Fruit fly (Drosophila melanogaster) whole organism, wandering third instar larva: ENCODE measurements around the gene CG11927.

Source experiments
- Abd-B ChIP-seq: fragments of >200 bp; optimal IDR thresholded peaks from 2 replicates; lab custom pipeline; 2017; ENCODE audit warnings: missing biosample characterization, missing genetic modification characterization
- CG32264 ChIP-seq: fragments of 200-800 bp; sonication (Bioruptor generic); optimal IDR thresholded peaks from 2 replicates; lab custom pipeline; 2016; ENCODE audit warnings: missing biosample characterization, missing genetic modification characterization
- CG9705 ChIP-seq: fragments of 200-800 bp; sonication (Bioruptor generic); optimal IDR thresholded peaks from 2 replicates; lab custom pipeline; 2018; ENCODE audit warnings: missing biosample characterization, mild to moderate bottlenecking, missing genetic modification characterization
- CrebA ChIP-seq: fragments of 200-800 bp; sonication (Bioruptor generic); optimal IDR thresholded peaks from 2 replicates; lab custom pipeline; 2016; ENCODE audit warnings: missing biosample characterization, mild to moderate bottlenecking, missing genetic modification characterization, borderline replicate concordance
- Dfd ChIP-seq: fragments of >200 bp; optimal IDR thresholded peaks from 2 replicates; lab custom pipeline; 2017; ENCODE audit warnings: missing biosample characterization, missing genetic modification characterization
- Dif ChIP-seq: fragments of 200-275, 200-300 bp; sonication (Bioruptor generic); optimal IDR thresholded peaks from 2 replicates; lab custom pipeline; 2018; ENCODE audit warnings: missing biosample characterization, missing genetic modification characterization; ENCODE audit not compliant: partially characterized antibody
- GATAd ChIP-seq: sonication (Bioruptor generic); optimal IDR thresholded peaks from 2 replicates; lab custom pipeline; 2016; ENCODE audit warnings: missing biosample characterization, missing genetic modification characterization
- HLH106 ChIP-seq: fragments of 200-800 bp; optimal IDR thresholded peaks from 3 replicates; lab custom pipeline; 2019; ENCODE audit warnings: missing biosample characterization, mild to moderate bottlenecking, missing genetic modification characterization, moderate library complexity
- Hnf4 ChIP-seq: fragments of 200-800 bp; sonication (Bioruptor generic); optimal IDR thresholded peaks from 2 replicates; lab custom pipeline; 2016; ENCODE audit warnings: missing biosample characterization, mild to moderate bottlenecking, missing genetic modification characterization
- Hr78 ChIP-seq: fragments of >200 bp; optimal IDR thresholded peaks from 2 replicates; lab custom pipeline; 2017; ENCODE audit warnings: missing biosample characterization, missing genetic modification characterization
- Hr83 ChIP-seq: fragments of 200-300 bp; sonication (Bioruptor generic); optimal IDR thresholded peaks from 2 replicates; lab custom pipeline; 2016; ENCODE audit warnings: missing biosample characterization, mild to moderate bottlenecking, missing genetic modification characterization, moderate library complexity; ENCODE audit not compliant: poor library complexity, severe bottlenecking
- Mio ChIP-seq: sonication (Bioruptor generic); optimal IDR thresholded peaks from 2 replicates; lab custom pipeline; 2016; ENCODE audit warnings: missing biosample characterization, missing genetic modification characterization
- Myc ChIP-seq: fragments of >200 bp; optimal IDR thresholded peaks from 2 replicates; lab custom pipeline; 2017
- N ChIP-seq: fragments of >200 bp; optimal IDR thresholded peaks from 2 replicates; lab custom pipeline; 2018; ENCODE audit warnings: missing biosample characterization, missing external identifiers, missing genetic modification characterization
- OdsH ChIP-seq: fragments of 200-800 bp; sonication (Bioruptor generic); optimal IDR thresholded peaks from 2 replicates; lab custom pipeline; 2016; ENCODE audit warnings: missing biosample characterization, mild to moderate bottlenecking, missing genetic modification characterization
- Rel ChIP-seq, 2 experiments: fragments of 200-800 bp; sonication (Bioruptor generic) in 1 of 2; optimal IDR thresholded peaks; 2 replicates in 1 of 2; 3 replicates in 1 of 2; lab custom pipeline; 2016 to 2019; ENCODE audit warnings: mild to moderate bottlenecking in 2 of 2, missing biosample characterization in 2 of 2, missing genetic modification characterization in 2 of 2, moderate library complexity in 1 of 2
- Sp1 ChIP-seq: fragments of 200-800 bp; sonication (Bioruptor generic); optimal IDR thresholded peaks from 3 replicates; lab custom pipeline; 2019; ENCODE audit warnings: missing biosample characterization, mild to moderate bottlenecking, missing genetic modification characterization, moderate library complexity
- Vsx2 ChIP-seq: fragments of 200-300, 225-300 bp; sonication (Bioruptor generic); optimal IDR thresholded peaks from 2 replicates; lab custom pipeline; 2018; ENCODE audit warnings: missing biosample characterization, missing genetic modification characterization; ENCODE audit not compliant: partially characterized antibody
- br ChIP-seq: fragments of 200-800 bp; sonication (Bioruptor generic); optimal IDR thresholded peaks from 2 replicates; lab custom pipeline; 2016; ENCODE audit warnings: missing biosample characterization, missing genetic modification characterization
- brk ChIP-seq: fragments of 200-800 bp; sonication (Bioruptor generic); optimal IDR thresholded peaks from 2 replicates; lab custom pipeline; 2016; ENCODE audit warnings: missing biosample characterization, mild to moderate bottlenecking, missing genetic modification characterization
- dl ChIP-seq, 2 experiments: fragments of 175-275, 200-275 bp in 1 of 2; fragments of 200-275 bp in 1 of 2; sonication (Bioruptor generic); optimal IDR thresholded peaks; lab custom pipeline; 2018; ENCODE audit warnings: mild to moderate bottlenecking in 2 of 2, missing biosample characterization in 2 of 2, missing genetic modification characterization in 2 of 2, moderate library complexity in 2 of 2; ENCODE audit not compliant: partially characterized antibody in 2 of 2, insufficient read depth in 1 of 2
- dmrt93B ChIP-seq: fragments of 200-800 bp; sonication (Bioruptor generic); optimal IDR thresholded peaks from 2 replicates; lab custom pipeline; 2018; ENCODE audit warnings: missing biosample characterization, mild to moderate bottlenecking, missing genetic modification characterization
- dsf ChIP-seq: sonication (Bioruptor generic); optimal IDR thresholded peaks from 2 replicates; lab custom pipeline; 2016; ENCODE audit warnings: missing biosample characterization, missing genetic modification characterization, borderline replicate concordance
- ey ChIP-seq: fragments of 200-800 bp; sonication (Bioruptor generic); optimal IDR thresholded peaks from 2 replicates; lab custom pipeline; 2016; ENCODE audit warnings: missing biosample characterization, missing genetic modification characterization
- foxo ChIP-seq, 2 experiments: fragments of 200-800 bp; sonication (Bioruptor generic); optimal IDR thresholded peaks; 2 replicates in 1 of 2; 3 replicates in 1 of 2; lab custom pipeline; 2016 to 2017; ENCODE audit warnings: missing biosample characterization in 2 of 2, missing genetic modification characterization in 2 of 2
- fru ChIP-seq: fragments of 200-800 bp; sonication (Bioruptor generic); optimal IDR thresholded peaks from 3 replicates; lab custom pipeline; 2016; ENCODE audit warnings: missing biosample characterization, mild to moderate bottlenecking, missing genetic modification characterization
- h ChIP-seq: fragments of 200-800 bp; sonication (Bioruptor generic); optimal IDR thresholded peaks from 3 replicates; lab custom pipeline; 2016; ENCODE audit warnings: missing biosample characterization, mild to moderate bottlenecking, missing genetic modification characterization
- jim ChIP-seq: fragments of 175-275, 200-325 bp; sonication (Bioruptor generic); optimal IDR thresholded peaks from 2 replicates; lab custom pipeline; 2016; ENCODE audit warnings: missing biosample characterization, mild to moderate bottlenecking, missing genetic modification characterization
- lola ChIP-seq: fragments of >200 bp; optimal IDR thresholded peaks from 2 replicates; lab custom pipeline; 2017; ENCODE audit warnings: missing biosample characterization, missing genetic modification characterization
- pan ChIP-seq: fragments of >200 bp; optimal IDR thresholded peaks from 2 replicates; lab custom pipeline; 2017
- psq ChIP-seq: fragments of 200-800 bp; sonication (Bioruptor generic); optimal IDR thresholded peaks from 3 replicates; lab custom pipeline; 2017; ENCODE audit warnings: missing biosample characterization, mild to moderate bottlenecking, missing genetic modification characterization, moderate library complexity
- rgr ChIP-seq: fragments of 200-800 bp; sonication (Bioruptor generic); optimal IDR thresholded peaks from 3 replicates; lab custom pipeline; 2016; ENCODE audit warnings: missing biosample characterization, mild to moderate bottlenecking, missing genetic modification characterization
- sage ChIP-seq: fragments of 200-800 bp; sonication (Bioruptor generic); optimal IDR thresholded peaks from 2 replicates; lab custom pipeline; 2016; ENCODE audit warnings: missing biosample characterization, mild to moderate bottlenecking, missing genetic modification characterization
- sv ChIP-seq: fragments of 200-800 bp; sonication (Bioruptor generic); optimal IDR thresholded peaks from 3 replicates; lab custom pipeline; 2016; ENCODE audit warnings: missing biosample characterization, missing genetic modification characterization
- tai ChIP-seq: sonication (Bioruptor generic); optimal IDR thresholded peaks from 2 replicates; lab custom pipeline; 2016; ENCODE audit warnings: missing biosample characterization, missing genetic modification characterization
- usp ChIP-seq: fragments of >200 bp; optimal IDR thresholded peaks from 2 replicates; lab custom pipeline; 2017; ENCODE audit warnings: missing biosample characterization, missing genetic modification characterization
- woc ChIP-seq: sonication (Bioruptor generic); optimal IDR thresholded peaks from 2 replicates; lab custom pipeline; 2016; ENCODE audit warnings: missing biosample characterization, mild to moderate bottlenecking, missing genetic modification characterization

CG11927 gene

DNA sequence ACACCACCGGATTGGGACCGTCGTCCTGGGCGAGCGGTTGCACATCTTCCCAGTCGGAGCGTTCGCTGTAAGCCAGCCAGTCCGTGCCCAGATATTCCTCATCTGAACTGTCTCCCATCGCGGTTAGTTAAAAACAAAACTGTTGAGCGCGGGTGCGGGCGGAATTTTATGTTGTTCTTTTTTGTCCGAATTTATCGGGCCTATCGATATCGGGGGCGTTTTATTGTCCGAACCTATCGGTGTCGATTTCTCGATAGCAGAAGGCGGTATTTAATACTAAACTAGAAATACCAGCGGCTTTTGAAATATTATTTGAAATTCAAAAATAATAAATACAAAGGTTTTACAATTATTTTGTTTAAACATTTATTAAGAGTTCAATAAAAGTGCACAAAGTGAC, 17.1 kb upstream of the CG11927 start, which contains the start of gene Fnta:
TSS of gene Fnta (minus strand) at position 204 of the 400 bp plus-strand sequence.
- TF ChIP-seq woc (GFP tag; lab: Kevin White, UChicago) (no peak), Hnf4 (GFP tag; lab: Kevin White, UChicago) (no peak), HLH106 (tag; lab: Kevin White, UChicago) (no peak), Myc (no peak), foxo (GFP tag; optimal IDR thresholded peaks at IDR 0.05; lab: Kevin White, UChicago) (no peak), dsf (no peak), GATAd (GFP tag; lab: Kevin White, UChicago) (no peak), Hr83 (GFP tag; lab: Kevin White, UChicago) (no peak), Vsx2 (no peak), br (GFP tag; lab: Kevin White, UChicago) (no peak), pan (no peak), Dif (no peak), fru (GFP tag; lab: Kevin White, UChicago) (no peak), Mio (GFP tag; lab: Kevin White, UChicago) (no peak), rgr (no peak), sage (GFP tag; lab: Kevin White, UChicago) (no peak), jim (GFP tag; lab: Kevin White, UChicago) (no peak), CG9705 (GFP tag; lab: Kevin White, UChicago) (no peak), Rel (GFP tag; optimal IDR thresholded peaks at IDR 0.05; lab: Kevin White, UChicago) (no peak), Rel (tag; optimal IDR thresholded peaks at IDR 0.05; lab: Kevin White, UChicago) (no peak), dmrt93B (GFP tag; lab: Kevin White, UChicago) (no peak)

DNA sequence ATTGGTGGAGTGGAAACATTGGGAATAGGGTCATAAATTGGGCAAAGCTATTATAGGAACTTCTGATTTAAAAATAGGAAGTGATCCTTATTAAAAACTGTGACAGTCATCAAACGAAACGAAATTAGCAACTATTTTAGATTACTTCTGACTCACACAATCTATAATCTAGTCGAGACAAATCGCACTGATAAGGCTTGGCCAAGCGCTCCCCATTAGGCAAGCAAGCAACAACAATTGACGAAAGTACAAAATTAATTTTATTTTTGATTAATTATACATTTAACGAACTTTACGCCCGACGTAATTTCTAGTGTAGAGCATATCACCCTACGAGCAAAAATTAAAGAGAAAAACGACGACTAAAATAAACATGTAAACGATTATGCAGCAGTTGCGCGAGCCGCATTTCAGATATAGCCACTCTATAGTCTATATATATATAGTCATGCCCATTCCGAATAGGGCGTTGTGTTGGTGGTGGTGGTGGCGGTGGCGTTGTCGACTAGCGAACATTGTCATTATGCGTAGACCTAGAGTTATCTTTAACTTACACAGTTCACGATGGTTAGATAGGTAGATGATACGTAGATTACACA, 12.4 kb upstream of the CG11927 start, which contains the start of gene Ir25a:
TSS of gene Ir25a (minus strand) at position 210 of the 599 bp plus-strand sequence.
- TF ChIP-seq rgr (no peak), br (GFP tag; lab: Kevin White, UChicago) (no peak), tai (GFP tag; lab: Kevin White, UChicago) (no peak), lola (GFP tag; lab: Kevin White, UChicago) (no peak), dmrt93B (GFP tag; lab: Kevin White, UChicago) (no peak), sv (GFP tag; lab: Kevin White, UChicago) (no peak), N (GFP tag; lab: Kevin White, UChicago) (no peak)
- TF ChIP-seq, all 38 proteins: peak for 0

DNA sequence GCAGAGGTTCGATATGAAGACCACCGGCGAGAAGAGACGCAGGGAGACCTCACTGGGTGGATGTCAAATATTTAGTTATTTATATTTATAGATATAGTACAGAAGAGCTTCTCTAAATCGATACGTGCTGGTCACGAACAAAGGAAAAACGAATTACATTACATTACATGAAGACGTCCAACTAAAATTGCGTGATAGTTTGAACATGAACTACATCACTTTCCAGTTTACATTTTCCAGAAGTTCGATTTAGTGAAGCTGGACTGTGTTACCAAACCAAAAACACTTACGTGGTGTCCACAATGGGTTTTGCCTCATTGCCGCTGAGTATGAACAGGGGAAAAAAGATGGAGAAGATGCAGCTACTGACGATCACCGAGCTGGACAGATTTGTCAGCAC, 11.4 kb upstream of the CG11927 start:
- TF ChIP-seq rgr (no peak), foxo (GFP tag; optimal IDR thresholded peaks at IDR 0.05; lab: Kevin White, UChicago) (no peak), N (GFP tag; lab: Kevin White, UChicago) (no peak), HLH106 (tag; lab: Kevin White, UChicago) (no peak)

DNA sequence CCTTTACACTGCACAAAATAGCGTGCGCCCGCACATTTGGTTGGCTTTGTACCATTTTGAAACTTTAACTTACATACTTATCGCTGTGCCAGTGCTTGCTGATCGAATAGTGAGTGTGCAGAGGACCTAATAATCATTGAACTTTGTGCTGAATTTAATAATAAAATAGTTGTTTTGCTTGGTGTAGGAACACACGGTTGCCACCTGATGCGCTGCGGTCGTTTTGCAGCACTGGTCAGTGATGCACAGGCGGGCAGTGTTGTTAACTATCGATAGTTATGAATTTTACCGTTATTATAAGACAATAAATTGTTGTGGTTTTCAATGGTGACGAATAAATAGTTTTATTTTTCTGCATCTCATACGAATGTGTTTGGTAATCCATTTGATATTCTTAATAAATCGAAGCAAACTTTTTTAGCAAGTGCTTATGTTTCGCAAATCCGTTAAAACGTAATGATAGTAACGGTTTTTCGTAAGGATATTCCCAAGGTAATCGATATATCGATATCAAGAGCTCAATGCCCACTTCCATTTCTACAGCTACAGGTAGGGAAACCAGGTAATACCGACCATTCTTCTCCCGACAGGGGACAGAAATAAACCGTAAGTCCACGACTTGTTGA, 9.7 kb upstream of the CG11927 start, which contains the start of the genes tank and CG12194:
TSS of gene tank (minus strand) at position 228 of the 626 bp plus-strand sequence.
TSS of gene CG12194 (plus strand) at position 576 of the 626 bp plus-strand sequence.
- TF ChIP-seq dsf: peak; percentile 81
- peak; percentile 94 for TF ChIP-seq woc (GFP tag; lab: Kevin White, UChicago)
- peak; percentile 96 for TF ChIP-seq CG32264
- TF ChIP-seq Hnf4 (GFP tag; lab: Kevin White, UChicago): peak; percentile 98
- TF ChIP-seq N (GFP tag; lab: Kevin White, UChicago): no peak
- TF ChIP-seq br (GFP tag; lab: Kevin White, UChicago): peak; percentile 98
- TF ChIP-seq Dif: no peak
- no peak for TF ChIP-seq Vsx2
- peak; percentile 92 for TF ChIP-seq Sp1 (GFP tag; lab: Kevin White, UChicago)
- no peak for TF ChIP-seq CrebA (GFP tag; lab: Kevin White, UChicago)
- TF ChIP-seq sage (GFP tag; lab: Kevin White, UChicago): peak; percentile 96
- no peak for TF ChIP-seq usp (GFP tag; lab: Kevin White, UChicago)
- peak; percentile 99 for TF ChIP-seq rgr
- peak; percentile 98 for TF ChIP-seq ey (GFP tag; lab: Kevin White, UChicago)
- TF ChIP-seq dl (GFP tag; optimal IDR thresholded peaks at IDR 0.05; lab: Kevin White, UChicago; ENCODE audit: insufficient read depth in 1 of 2, partially characterized antibody in 2 of 2): no peak
- TF ChIP-seq Mio (GFP tag; lab: Kevin White, UChicago): peak; percentile 93
- no peak for TF ChIP-seq Abd-B (GFP tag; lab: Kevin White, UChicago)
- TF ChIP-seq tai (GFP tag; lab: Kevin White, UChicago): no peak
- peak; percentile 88 for TF ChIP-seq Hr83 (GFP tag; lab: Kevin White, UChicago)
- no peak for TF ChIP-seq Hr78
- peak; percentile 87 for TF ChIP-seq GATAd (GFP tag; lab: Kevin White, UChicago)
- TF ChIP-seq sv (GFP tag; lab: Kevin White, UChicago): peak; percentile 98
- peak; percentile 91 for TF ChIP-seq HLH106 (tag; lab: Kevin White, UChicago)
- TF ChIP-seq Myc: peak; percentile 61
- no peak for TF ChIP-seq brk (GFP tag; lab: Kevin White, UChicago)
- TF ChIP-seq fru (GFP tag; lab: Kevin White, UChicago): peak; percentile 97
- TF ChIP-seq h (GFP tag; lab: Kevin White, UChicago): peak; percentile 98
- TF ChIP-seq OdsH (GFP tag; lab: Kevin White, UChicago): peak; percentile 97
- TF ChIP-seq foxo (GFP tag; optimal IDR thresholded peaks at IDR 0.05; lab: Kevin White, UChicago): peak; percentile 94 to 99
- no peak for TF ChIP-seq pan
- no peak for TF ChIP-seq lola (GFP tag; lab: Kevin White, UChicago)
- TF ChIP-seq psq (GFP tag; lab: Kevin White, UChicago): peak; percentile 93
- TF ChIP-seq Dfd (GFP tag; lab: Kevin White, UChicago): no peak
- TF ChIP-seq dmrt93B (GFP tag; lab: Kevin White, UChicago): peak; percentile 95
- TF ChIP-seq CG9705 (GFP tag; lab: Kevin White, UChicago): peak; percentile 53
- TF ChIP-seq jim (GFP tag; lab: Kevin White, UChicago): peak; percentile 38
